Worm (Caenorhabditis elegans): ENCODE results near the gene R08C7.4.
A peak's percentile ranks its signal among the peaks of the same experiment; 100 is the strongest.

DNA sequence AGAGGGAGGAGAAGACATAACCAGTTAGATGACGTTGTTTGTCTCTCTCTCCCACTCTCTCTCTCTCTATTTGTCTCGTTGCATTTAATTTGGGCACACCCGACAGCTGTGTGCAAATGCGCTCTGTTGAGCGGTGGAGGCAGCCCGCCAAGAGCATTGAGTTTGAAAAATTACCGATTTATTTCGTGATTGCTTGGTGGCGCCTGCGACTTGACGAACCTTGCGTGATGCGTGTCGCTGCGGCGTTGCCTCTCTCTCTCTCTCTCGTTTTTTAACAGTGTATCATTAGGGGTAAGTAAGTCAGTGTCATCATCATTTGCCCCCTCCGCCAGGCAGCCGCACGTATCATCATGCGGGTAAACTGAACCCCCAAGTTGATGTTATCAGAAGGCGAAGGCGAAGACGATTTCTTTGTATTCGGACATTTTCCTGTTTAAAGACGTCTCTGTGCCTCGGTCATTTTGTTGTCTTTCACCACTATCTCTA lies 28.7 kb upstream of the R08C7.4 start:
- TF ChIP-seq egl-27 (tag; optimal IDR thresholded peaks at IDR 0.05): no peak
- TF ChIP-seq mxl-3 (GFP tag; optimal IDR thresholded peaks at IDR 0.05): peak; percentile 41
- TF ChIP-seq mep-1 (tag; optimal IDR thresholded peaks at IDR 0.05): peak; percentile 84
- no peak for TF ChIP-seq nhr-237 (tag; optimal IDR thresholded peaks at IDR 0.05)
- TF ChIP-seq php-3 (GFP tag; IDR thresholded peaks at IDR 0.05): no peak
- peak; percentile 90 for TF ChIP-seq hlh-11 (tag; optimal IDR thresholded peaks at IDR 0.05)
- TF ChIP-seq unc-130 (GFP tag; optimal IDR thresholded peaks at IDR 0.05): no peak
- TF ChIP-seq Y105C5A.15 (GFP tag; IDR thresholded peaks at IDR 0.05): no peak
- peak; percentile 32 to 58 for TF ChIP-seq mdl-1 (tag; optimal IDR thresholded peaks at IDR 0.05)
- TF ChIP-seq ceh-28 (tag; optimal IDR thresholded peaks at IDR 0.05): no peak
- TF ChIP-seq zag-1 (tag; optimal IDR thresholded peaks at IDR 0.05): no peak
- TF ChIP-seq zip-11 (GFP tag; IDR thresholded peaks at IDR 0.05): no peak
- no peak for TF ChIP-seq snpc-4 (tag; optimal IDR thresholded peaks at IDR 0.05)

All from whole organism, L4 larva.